Fruit fly (Drosophila melanogaster) whole organism, embryonic: Measurements from ENCODE around the gene Cep290.

ENCODE experiments used
- Atf6 ChIP-seq: fragments of 200-800 bp; sonication (Bioruptor generic); IDR thresholded peaks from 2 replicates; pipeline ENCODE4 v1.3.6; 2022; ENCODE audit warnings: missing biosample characterization, missing genetic modification characterization
- CG10366 ChIP-seq: fragments of 200-800 bp; sonication (Bioruptor generic); IDR thresholded peaks from 2 replicates; pipeline ENCODE4 v1.3.6; 2022; ENCODE audit warnings: missing biosample characterization, missing genetic modification characterization
- CG10462 ChIP-seq: fragments of 200-800 bp; sonication (Bioruptor generic); optimal IDR thresholded peaks from 2 replicates; lab custom pipeline; 2016; ENCODE audit warnings: missing biosample characterization, missing genetic modification characterization
- CG10654 ChIP-seq: fragments of 200-800 bp; sonication (Bioruptor generic); optimal IDR thresholded peaks from 2 replicates; lab custom pipeline; 2016; ENCODE audit warnings: missing biosample characterization, missing genetic modification characterization
- CG11504 ChIP-seq: fragments of 200-800 bp; sonication (Bioruptor generic); optimal IDR thresholded peaks from 3 replicates; lab custom pipeline; 2019; ENCODE audit warnings: missing biosample characterization, mild to moderate bottlenecking, missing genetic modification characterization, moderate library complexity
- CG12391 ChIP-seq: fragments of 200-800 bp; sonication (Bioruptor generic); optimal IDR thresholded peaks from 3 replicates; lab custom pipeline; 2018; ENCODE audit warnings: missing biosample characterization, mild to moderate bottlenecking, missing genetic modification characterization, moderate library complexity
- CG13287 ChIP-seq: fragments of 200-800 bp; sonication (Bioruptor generic); IDR thresholded peaks from 2 replicates; pipeline ENCODE4 v1.3.6; 2022; ENCODE audit warnings: missing biosample characterization, missing genetic modification characterization; ENCODE audit not compliant: partially characterized antibody
- CG17829 ChIP-seq: fragments of 200-800 bp; optimal IDR thresholded peaks from 2 replicates; lab custom pipeline; 2019; ENCODE audit warnings: missing biosample characterization, mild to moderate bottlenecking, missing genetic modification characterization, moderate library complexity
- CG2129 ChIP-seq: fragments of 200-800 bp; sonication (Bioruptor generic); IDR thresholded peaks from 2 replicates; pipeline ENCODE4 v1.3.6; 2022; ENCODE audit warnings: missing biosample characterization, missing genetic modification characterization; ENCODE audit not compliant: partially characterized antibody
- CG3065 ChIP-seq: fragments of 200-800 bp; sonication (Bioruptor generic); optimal IDR thresholded peaks from 2 replicates; lab custom pipeline; 2016; ENCODE audit warnings: missing biosample characterization, missing genetic modification characterization
- CG42726 ChIP-seq: fragments of 200-800 bp; sonication (Bioruptor generic); IDR thresholded peaks from 2 replicates; pipeline ENCODE4 v1.3.6; 2022; ENCODE audit warnings: missing biosample characterization, missing genetic modification characterization; ENCODE audit not compliant: partially characterized antibody
- CG4424 ChIP-seq: fragments of 200-800 bp; sonication (Bioruptor generic); optimal IDR thresholded peaks from 3 replicates; lab custom pipeline; 2016; ENCODE audit warnings: missing biosample characterization, missing genetic modification characterization
- CG7556 ChIP-seq: fragments of 200-800 bp; sonication (Bioruptor generic); optimal IDR thresholded peaks from 2 replicates; lab custom pipeline; 2017; ENCODE audit warnings: missing biosample characterization, mild to moderate bottlenecking, missing genetic modification characterization
- CG7987 ChIP-seq: fragments of 200-800 bp; sonication (Bioruptor generic); optimal IDR thresholded peaks from 2 replicates; lab custom pipeline; 2018; ENCODE audit warnings: missing biosample characterization, mild to moderate bottlenecking, missing genetic modification characterization, moderate library complexity
- CG8089 ChIP-seq: fragments of 200-800 bp; sonication (Bioruptor generic); optimal IDR thresholded peaks from 3 replicates; lab custom pipeline; 2016; ENCODE audit warnings: missing biosample characterization, missing genetic modification characterization
- CG9215 ChIP-seq: fragments of 200-800 bp; sonication (Bioruptor generic); IDR thresholded peaks from 2 replicates; pipeline ENCODE4 v1.3.6; 2022; ENCODE audit warnings: missing biosample characterization, missing genetic modification characterization
- CG9609 ChIP-seq: fragments of 200-800 bp; sonication (Bioruptor generic); optimal IDR thresholded peaks from 3 replicates; lab custom pipeline; 2016; ENCODE audit warnings: missing biosample characterization, missing genetic modification characterization
- E2f2 ChIP-seq: fragments of 200-800 bp; sonication (Bioruptor generic); IDR thresholded peaks from 2 replicates; pipeline ENCODE4 v1.3.6; 2022; ENCODE audit warnings: missing biosample characterization, missing genetic modification characterization
- HLHmδ ChIP-seq: fragments of 200-800 bp; sonication (Bioruptor generic); optimal IDR thresholded peaks from 2 replicates; lab custom pipeline; 2018; ENCODE audit warnings: missing biosample characterization, mild to moderate bottlenecking, missing genetic modification characterization, moderate library complexity
- Jarid2 ChIP-seq: fragments of 200-800 bp; sonication (Bioruptor generic); optimal IDR thresholded peaks from 3 replicates; lab custom pipeline; 2017; ENCODE audit warnings: mild to moderate bottlenecking, missing biosample characterization, missing genetic modification reagents, missing genetic modification characterization
- Mes4 ChIP-seq: fragments of 200-800 bp; sonication (Bioruptor generic); optimal IDR thresholded peaks from 2 replicates; lab custom pipeline; 2016; ENCODE audit warnings: missing biosample characterization, missing genetic modification characterization
- Optix ChIP-seq: fragments of 200-800 bp; sonication (Bioruptor generic); IDR thresholded peaks from 3 replicates; pipeline ENCODE4 v1.3.6; 2022; ENCODE audit warnings: missing biosample characterization, missing genetic modification characterization
- TFAM ChIP-seq: fragments of 200-800 bp; sonication (Bioruptor generic); optimal IDR thresholded peaks from 2 replicates; lab custom pipeline; 2017; ENCODE audit warnings: missing biosample characterization, missing genetic modification characterization, inconsistent platforms
- Taf1 ChIP-seq: fragments of 200-800 bp; sonication (Bioruptor generic); IDR thresholded peaks from 2 replicates; pipeline ENCODE4 v1.3.6; 2022; ENCODE audit warnings: missing biosample characterization, missing genetic modification characterization
- YL-1 ChIP-seq: fragments of 200-800 bp; sonication (Bioruptor generic); optimal IDR thresholded peaks from 3 replicates; lab custom pipeline; 2017; ENCODE audit warnings: missing biosample characterization, mild to moderate bottlenecking, missing genetic modification characterization
- ab ChIP-seq: fragments of 200-800 bp; sonication (Bioruptor generic); optimal IDR thresholded peaks from 2 replicates; lab custom pipeline; 2016; ENCODE audit warnings: missing biosample characterization, missing genetic modification characterization
- al ChIP-seq: fragments of 200-800 bp; sonication (Bioruptor generic); IDR thresholded peaks from 2 replicates; pipeline ENCODE4 v1.3.6; 2022; ENCODE audit warnings: missing biosample characterization, missing genetic modification characterization
- ara ChIP-seq: fragments of 200-800 bp; sonication (Bioruptor generic); IDR thresholded peaks from 2 replicates; pipeline ENCODE4 v1.3.6; 2022; ENCODE audit warnings: missing biosample characterization, missing genetic modification characterization
- ase ChIP-seq: fragments of 200-800 bp; sonication (Bioruptor generic); IDR thresholded peaks from 3 replicates; pipeline ENCODE4 v1.3.6; 2022; ENCODE audit warnings: missing biosample characterization, missing genetic modification characterization
- dimm ChIP-seq: fragments of 200-800 bp; sonication (Bioruptor generic); IDR thresholded peaks from 2 replicates; pipeline ENCODE4 v1.3.6; 2022; ENCODE audit warnings: missing biosample characterization, missing genetic modification characterization
- ewg ChIP-seq: fragments of 200-800 bp; sonication (Bioruptor generic); optimal IDR thresholded peaks from 3 replicates; lab custom pipeline; 2017; ENCODE audit warnings: mild to moderate bottlenecking, missing biosample characterization, missing genetic modification reagents, missing genetic modification characterization
- exex ChIP-seq: fragments of 200-800 bp; sonication (Bioruptor generic); optimal IDR thresholded peaks from 4 replicates; lab custom pipeline; 2018; ENCODE audit warnings: missing biosample characterization, mild to moderate bottlenecking, missing genetic modification characterization, moderate library complexity
- gt ChIP-seq: fragments of 200-800 bp; sonication (Bioruptor generic); IDR thresholded peaks from 2 replicates; pipeline ENCODE4 v1.3.6; 2022; ENCODE audit warnings: missing biosample characterization, missing genetic modification characterization
- hth ChIP-seq: fragments of >200 bp; optimal IDR thresholded peaks from 2 replicates; lab custom pipeline; 2017; ENCODE audit warnings: inconsistent platforms
- inv ChIP-seq: fragments of 200-800 bp; sonication (Bioruptor generic); IDR thresholded peaks from 2 replicates; pipeline ENCODE4 v1.3.6; 2022; ENCODE audit warnings: missing biosample characterization, missing genetic modification characterization; ENCODE audit not compliant: partially characterized antibody
- kay ChIP-seq: fragments of 200-800 bp; sonication (Bioruptor generic); optimal IDR thresholded peaks from 2 replicates; lab custom pipeline; 2016; ENCODE audit warnings: missing biosample characterization, missing genetic modification characterization
- lbe ChIP-seq: fragments of 200-800 bp; sonication (Bioruptor generic); optimal IDR thresholded peaks from 2 replicates; lab custom pipeline; 2016; ENCODE audit warnings: missing biosample characterization, mild to moderate bottlenecking, missing genetic modification characterization
- lola ChIP-seq, 3 experiments: fragments of >200 bp in 2 of 3; fragments of 200-800 bp in 1 of 3; sonication (Bioruptor generic) in 1 of 3; optimal IDR thresholded peaks; 2 replicates each; lab custom pipeline; 2017 to 2019; ENCODE audit warnings: missing biosample characterization in 3 of 3, missing genetic modification characterization in 3 of 3, mild to moderate bottlenecking in 1 of 3, moderate library complexity in 1 of 3
- lov ChIP-seq, 2 experiments: fragments of 200-800 bp in 1 of 2; fragments of >200 bp in 1 of 2; sonication (Bioruptor generic) in 1 of 2; IDR thresholded peaks in 1 of 2; optimal IDR thresholded peaks in 1 of 2; 2 replicates in 1 of 2; 3 replicates in 1 of 2; pipeline versions ENCODE4 v1.3.6 to Lab custom; 2017 to 2022; ENCODE audit warnings: missing biosample characterization in 1 of 2, missing genetic modification characterization in 1 of 2
- mirr ChIP-seq: fragments of 200-800 bp; sonication (Bioruptor generic); optimal IDR thresholded peaks from 3 replicates; lab custom pipeline; 2018; ENCODE audit warnings: missing biosample characterization, mild to moderate bottlenecking, missing genetic modification characterization
- nerfin-2 ChIP-seq: fragments of 200-800 bp; sonication (Bioruptor generic); IDR thresholded peaks from 2 replicates; pipeline ENCODE4 v1.3.6; 2022; ENCODE audit warnings: missing biosample characterization, missing genetic modification characterization; ENCODE audit not compliant: partially characterized antibody
- nmo ChIP-seq: fragments of 200-800 bp; sonication (Bioruptor generic); optimal IDR thresholded peaks from 2 replicates; lab custom pipeline; 2018; ENCODE audit warnings: missing biosample characterization, mild to moderate bottlenecking, missing genetic modification characterization, moderate library complexity
- pb ChIP-seq: fragments of 200-800 bp; sonication (Bioruptor generic); optimal IDR thresholded peaks from 3 replicates; lab custom pipeline; 2016; ENCODE audit warnings: missing biosample characterization, missing genetic modification characterization
- pnt ChIP-seq: fragments of 200-800 bp; sonication (Bioruptor generic); optimal IDR thresholded peaks from 3 replicates; lab custom pipeline; 2016; ENCODE audit warnings: missing biosample characterization, missing genetic modification characterization
- sc ChIP-seq, 3 experiments: fragments of >200 bp in 2 of 3; fragments of 200-800 bp in 1 of 3; sonication (Bioruptor generic) in 1 of 3; optimal IDR thresholded peaks; 2 replicates in 2 of 3; 3 replicates in 1 of 3; lab custom pipeline; 2017; ENCODE audit warnings: mild to moderate bottlenecking in 1 of 3, missing biosample characterization in 1 of 3, missing genetic modification characterization in 1 of 3, missing genetic modification reagents in 1 of 3
- tap ChIP-seq: fragments of 200-800 bp; optimal IDR thresholded peaks from 3 replicates; lab custom pipeline; 2019; ENCODE audit warnings: missing biosample characterization, mild to moderate bottlenecking, missing genetic modification characterization, moderate library complexity
- tna ChIP-seq: fragments of 200-800 bp; sonication (Bioruptor generic); IDR thresholded peaks from 2 replicates; pipeline ENCODE4 v1.3.6; 2022; ENCODE audit warnings: missing biosample characterization, missing genetic modification characterization; ENCODE audit not compliant: partially characterized antibody

Cep290 gene

DNA sequence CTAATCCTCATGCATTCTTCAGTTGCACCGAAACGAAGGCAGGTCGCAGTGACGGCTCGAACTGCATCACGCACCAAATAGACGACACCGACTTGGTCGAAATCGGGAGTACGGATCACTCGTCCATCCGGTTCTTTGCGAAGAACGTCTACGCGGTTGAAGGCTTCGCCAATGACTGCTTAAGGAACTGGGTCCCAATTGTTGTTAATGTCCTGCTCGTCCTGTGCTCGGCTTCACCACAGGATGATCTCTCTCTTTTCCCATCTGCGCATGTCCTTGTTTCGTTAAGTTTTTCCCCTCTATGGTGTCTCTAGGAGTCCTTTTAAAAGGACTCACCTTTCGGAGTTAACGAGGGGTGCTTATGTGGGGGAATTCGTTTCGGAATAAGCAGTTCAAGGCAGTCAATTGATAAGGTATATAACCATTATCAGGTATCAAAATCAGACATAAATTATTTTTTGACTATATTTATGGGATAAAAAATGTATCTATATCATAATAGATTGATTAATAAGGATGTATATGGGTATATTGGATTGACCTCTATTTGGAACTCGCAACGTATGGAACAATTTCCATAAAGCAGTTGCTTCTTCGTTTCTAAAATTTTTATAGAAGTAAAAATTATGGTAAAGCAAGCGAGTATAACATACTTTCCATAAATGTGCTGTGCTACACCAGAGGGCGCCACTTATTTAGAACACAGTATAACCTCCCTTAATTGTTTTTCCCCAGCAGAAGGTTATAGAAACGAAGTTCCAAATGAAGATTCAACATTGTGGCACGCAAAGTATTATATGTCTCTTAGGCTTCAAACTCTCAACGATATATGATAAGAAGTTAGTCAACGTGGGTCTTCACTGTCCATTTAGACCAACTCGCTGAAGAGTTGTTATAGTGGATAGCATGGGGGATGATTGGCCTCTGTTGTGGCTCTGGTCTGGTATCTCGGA, 13.6 kb downstream of the Cep290 start, which contains the start of gene dpr20 (continued):
- TF ChIP-seq CG2129 (GFP tag; lab: Robert Waterston, UW) (no peak), CG13287 (GFP tag; lab: Robert Waterston, UW) (no peak), CG3065 (GFP tag; lab: Kevin White, UChicago) (no peak), tap (tag; lab: Kevin White, UChicago) (peak; percentile 24), lov (optimal IDR thresholded peaks at IDR 0.05; lab: Kevin White, UChicago) (no peak), lov (GFP tag; IDR thresholded peaks at IDR 0.05; lab: Robert Waterston, UW) (peak; percentile 75; the same call in 2 of the 3 replicates), ara (GFP tag; lab: Robert Waterston, UW) (peak; percentile 64), CG4424 (GFP tag; lab: Kevin White, UChicago) (peak; percentile 31), CG42726 (GFP tag; lab: Robert Waterston, UW) (no peak), CG7556 (GFP tag; lab: Kevin White, UChicago) (peak; percentile 61), CG9609 (GFP tag; lab: Kevin White, UChicago) (peak; percentile 71), Optix (GFP tag; lab: Robert Waterston, UW) (peak; percentile 87), hth (lab: Kevin White, UChicago) (no peak), CG10462 (no peak), CG10654 (GFP tag; lab: Kevin White, UChicago) (peak; percentile 58), pnt (GFP tag; lab: Kevin White, UChicago) (peak; percentile 56), ase (peak; percentile 87), sc (optimal IDR thresholded peaks at IDR 0.05; lab: Kevin White, UChicago) (no peak), sc (GFP tag; optimal IDR thresholded peaks at IDR 0.05; lab: Kevin White, UChicago) (peak; percentile 0), al (GFP tag; lab: Robert Waterston, UW) (peak; percentile 73), Jarid2 (GFP tag; lab: Kevin White, UChicago) (no peak), CG11504 (tag; lab: Kevin White, UChicago) (peak; percentile 70), mirr (peak; percentile 60), ewg (peak; percentile 55), lbe (GFP tag; lab: Kevin White, UChicago) (no peak), YL-1 (GFP tag; lab: Kevin White, UChicago) (no peak), kay (GFP tag; lab: Kevin White, UChicago) (no peak), CG7987 (GFP tag; lab: Kevin White, UChicago) (peak; percentile 58), lola (GFP tag; optimal IDR thresholded peaks at IDR 0.05; lab: Kevin White, UChicago) (peak in 1 of 3 experiments; percentile 35), CG8089 (peak; percentile 7), Mes4 (GFP tag; lab: Kevin White, UChicago) (no peak), TFAM (GFP tag; lab: Kevin White, UChicago) (no peak), CG17829 (tag; lab: Kevin White, UChicago) (peak; percentile 59), CG9215 (GFP tag; lab: Robert Waterston, UW) (peak; percentile 81), ab (peak; percentile 0), nerfin-2 (no peak), CG10366 (GFP tag; lab: Robert Waterston, UW) (peak; percentile 89), gt (GFP tag; lab: Robert Waterston, UW) (peak; percentile 17; the same call in 1 of the 2 replicates), nmo (GFP tag; lab: Kevin White, UChicago) (peak; percentile 71), exex (tag; lab: Kevin White, UChicago) (peak; percentile 46), pb (GFP tag; lab: Kevin White, UChicago) (peak; percentile 77), inv (no peak), dimm (GFP tag; lab: Robert Waterston, UW) (peak; percentile 66), E2f2 (peak; percentile 69), CG12391 (tag; lab: Kevin White, UChicago) (peak; percentile 72), HLHmδ (GFP tag; lab: Kevin White, UChicago) (no peak), Taf1 (GFP tag; lab: Robert Waterston, UW) (peak; percentile 79), tna (no peak), Atf6 (GFP tag; lab: Robert Waterston, UW) (peak; percentile 82)
